Worm (Caenorhabditis elegans) whole organism, late embryonic: ENCODE results near the gene nas-20.

Experiments used
- ceh-24 ChIP-seq: sonication (generic microtip); optimal IDR thresholded peaks from 2 replicates; lab custom pipeline; 2016; ENCODE audit warnings: mild to moderate bottlenecking, missing genetic modification characterization, missing compliant biosample characterization
- ceh-31 ChIP-seq: sonication (generic microtip); optimal IDR thresholded peaks from 2 replicates; lab custom pipeline; 2016; ENCODE audit warnings: missing genetic modification characterization, missing compliant biosample characterization
- ceh-9 ChIP-seq: sonication (generic microtip); optimal IDR thresholded peaks from 2 replicates; lab custom pipeline; 2016; ENCODE audit warnings: mild to moderate bottlenecking, missing genetic modification characterization, inconsistent platforms, missing compliant biosample characterization
- che-1 ChIP-seq: sonication (generic microtip); optimal IDR thresholded peaks from 2 replicates; lab custom pipeline; 2016; ENCODE audit warnings: mild to moderate bottlenecking, missing genetic modification characterization, missing compliant biosample characterization
- fkh-6 ChIP-seq: sonication (generic microtip); optimal IDR thresholded peaks from 2 replicates; lab custom pipeline; 2016; ENCODE audit warnings: missing genetic modification characterization, missing compliant biosample characterization
- hlh-30 ChIP-seq: sonication (generic microtip); optimal IDR thresholded peaks from 2 replicates; lab custom pipeline; 2017; ENCODE audit warnings: antibody characterized with exemption, missing genetic modification characterization, missing compliant biosample characterization; ENCODE audit not compliant: insufficient read depth
- tbx-2 ChIP-seq: sonication (generic microtip); optimal IDR thresholded peaks from 2 replicates; lab custom pipeline; 2016; ENCODE audit warnings: missing genetic modification characterization, missing compliant biosample characterization
- unc-3 ChIP-seq, 2 experiments: fragments of 200-800 bp in 1 of 2; sonication (Bioruptor generic) in 1 of 2; sonication (generic microtip) in 1 of 2; conservative IDR thresholded peaks in 1 of 2; optimal IDR thresholded peaks in 1 of 2; 2 replicates each; pipeline versions ENCODE4 v1.3.6 to Lab custom; 2016 to 2022; ENCODE audit warnings: missing compliant biosample characterization in 2 of 2, missing genetic modification characterization in 2 of 2, missing genetic modification reagents in 1 of 2
- unc-42 ChIP-seq: sonication (generic microtip); optimal IDR thresholded peaks from 2 replicates; lab custom pipeline; 2016; ENCODE audit warnings: missing genotype, missing genetic modification characterization, missing compliant biosample characterization

DNA sequence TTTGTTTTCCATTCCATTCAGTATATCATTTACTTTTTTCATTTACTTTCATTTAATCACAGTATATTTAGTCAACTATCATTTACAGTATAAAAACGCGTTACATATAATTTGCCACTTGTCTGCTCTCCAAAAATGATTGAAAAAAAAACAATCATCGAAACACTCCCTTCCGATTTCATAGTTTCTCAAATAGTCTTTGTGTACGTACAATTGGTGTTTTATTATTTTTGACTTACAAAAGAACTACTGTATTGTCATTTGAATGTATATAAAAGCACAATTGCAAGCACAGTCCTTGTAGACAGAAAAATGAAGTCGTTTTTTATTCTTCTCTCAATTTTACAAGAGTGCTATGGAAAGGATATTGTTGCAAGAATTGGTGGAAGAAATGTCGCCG lies 2.3 kb upstream of the nas-20 start, which contains the start of gene nas-22:
- TF ChIP-seq che-1 (tag; lab: Kevin White, UChicago) (no peak), fkh-6 (tag; lab: Kevin White, UChicago) (no peak), ceh-24 (tag; lab: Kevin White, UChicago) (no peak), ceh-31 (tag; lab: Kevin White, UChicago) (no peak), ceh-9 (tag; lab: Kevin White, UChicago) (no peak), hlh-30 (tag; lab: Kevin White, UChicago) (no peak), unc-3 (GFP tag; conservative IDR thresholded peaks at IDR 0.05; lab: Robert Waterston, UW) (no peak), unc-3 (tag; optimal IDR thresholded peaks at IDR 0.05; lab: Kevin White, UChicago) (no peak), tbx-2 (no peak), unc-42 (tag; lab: Kevin White, UChicago) (no peak)
